Worm (Caenorhabditis elegans) whole organism, L1 larva: ENCODE measurements around the gene nspe-7.
A peak's percentile ranks its signal among the peaks of the same experiment; 100 is the strongest.

Experiments
- C04F5.9 ChIP-seq: sonication (generic microtip); optimal IDR thresholded peaks from 2 replicates; lab custom pipeline; 2016; ENCODE audit warnings: missing genetic modification characterization, missing compliant biosample characterization
- C16A3.4 ChIP-seq: fragments of 150-350 bp; optimal IDR thresholded peaks from 2 replicates; lab custom pipeline; 2014; ENCODE audit warnings: missing biosample characterization, missing genetic modification characterization
- F16B12.6 ChIP-seq: fragments of 150-350 bp; optimal IDR thresholded peaks from 2 replicates; lab custom pipeline; 2014; ENCODE audit warnings: missing biosample characterization, missing genetic modification characterization
- alr-1 ChIP-seq: fragments of 200-800 bp; sonication (Bioruptor generic); optimal IDR thresholded peaks from 2 replicates; lab custom pipeline; 2018; ENCODE audit warnings: borderline replicate concordance, mild to moderate bottlenecking, missing genetic modification characterization, missing compliant biosample characterization
- ama-1 ChIP-seq: fragments of 150-350 bp; optimal IDR thresholded peaks from 2 replicates; lab custom pipeline; 2014
- blmp-1 ChIP-seq: fragments of 150-350 bp; optimal IDR thresholded peaks from 2 replicates; lab custom pipeline; 2014; ENCODE audit warnings: missing biosample characterization, missing genetic modification characterization
- ceh-8 ChIP-seq: fragments of 200-800 bp; sonication (Bioruptor generic); optimal IDR thresholded peaks from 2 replicates; lab custom pipeline; 2018; ENCODE audit warnings: mild to moderate bottlenecking, missing genetic modification characterization, moderate library complexity, missing compliant biosample characterization
- ceh-82 ChIP-seq, 3 experiments: fragments of 150-350 bp in 1 of 3; sonication (generic microtip) in 2 of 3; optimal IDR thresholded peaks; 2 replicates each; lab custom pipeline; 2014 to 2017; ENCODE audit warnings: missing biosample characterization in 3 of 3, missing genetic modification characterization in 3 of 3
- ces-1 ChIP-seq: fragments of 150-350 bp; optimal IDR thresholded peaks from 2 replicates; lab custom pipeline; 2014; ENCODE audit warnings: missing biosample characterization, missing genetic modification reagents, missing genetic modification characterization
- dpl-1 ChIP-seq, 3 experiments: fragments of 150-350 bp in 2 of 3; sonication (generic microtip) in 1 of 3; optimal IDR thresholded peaks; 2 replicates each; lab custom pipeline; 2014 to 2017; ENCODE audit warnings: missing biosample characterization in 3 of 3, missing genetic modification characterization in 3 of 3, missing genetic modification reagents in 3 of 3
- efl-3 ChIP-seq: fragments of 200-800 bp; sonication (Bioruptor generic); optimal IDR thresholded peaks from 2 replicates; lab custom pipeline; 2018; ENCODE audit warnings: mild to moderate bottlenecking, missing genetic modification characterization, missing compliant biosample characterization
- elt-2 ChIP-seq: sonication (generic microtip); optimal IDR thresholded peaks from 2 replicates; lab custom pipeline; 2016; ENCODE audit warnings: missing genetic modification characterization, mild to moderate bottlenecking, inconsistent platforms, missing compliant biosample characterization, missing genetic modification reagents
- elt-3 ChIP-seq, 6 experiments: fragments of 150-350 bp in 1 of 6; sonication (generic microtip); optimal IDR thresholded peaks; 2 replicates each; lab custom pipeline; 2017 to 2018; ENCODE audit warnings: missing biosample characterization in 6 of 6, missing genetic modification characterization in 6 of 6, inconsistent platforms in 1 of 6
- ets-5 ChIP-seq: fragments of 200-800 bp; sonication (Bioruptor generic); IDR thresholded peaks from 2 replicates; pipeline ENCODE4 v1.3.6; 2022; ENCODE audit warnings: missing genetic modification characterization, missing compliant biosample characterization
- fkh-10 ChIP-seq: sonication (generic microtip); optimal IDR thresholded peaks from 2 replicates; lab custom pipeline; 2017; ENCODE audit warnings: missing biosample characterization, missing genetic modification reagents, missing genetic modification characterization
- fkh-8 ChIP-seq: sonication (generic microtip); optimal IDR thresholded peaks from 2 replicates; lab custom pipeline; 2016; ENCODE audit warnings: mild to moderate bottlenecking, missing genetic modification characterization, missing compliant biosample characterization
- fos-1 ChIP-seq: fragments of 150-350 bp; optimal IDR thresholded peaks from 2 replicates; lab custom pipeline; 2014; ENCODE audit warnings: missing biosample characterization, missing genetic modification characterization
- hlh-17 ChIP-seq: fragments of 200-800 bp; sonication (Bioruptor generic); optimal IDR thresholded peaks from 2 replicates; lab custom pipeline; 2018; ENCODE audit warnings: missing genetic modification characterization, mild to moderate bottlenecking, missing compliant biosample characterization, moderate library complexity, borderline replicate concordance
- hpl-2 ChIP-seq: fragments of 150-350 bp; optimal IDR thresholded peaks from 2 replicates; lab custom pipeline; 2014; ENCODE audit warnings: missing biosample characterization, missing genetic modification reagents, missing genetic modification characterization
- irx-1 ChIP-seq: sonication (generic microtip); optimal IDR thresholded peaks from 2 replicates; lab custom pipeline; 2016; ENCODE audit warnings: missing genetic modification characterization, missing compliant biosample characterization
- isw-1 ChIP-seq: fragments of 200-800 bp; sonication (Bioruptor generic); IDR thresholded peaks from 2 replicates; pipeline ENCODE4 v1.3.6; 2022; ENCODE audit warnings: missing genetic modification characterization, missing compliant biosample characterization
- lin-13 ChIP-seq: fragments of 150-350 bp; optimal IDR thresholded peaks from 2 replicates; lab custom pipeline; 2014; ENCODE audit warnings: missing biosample characterization, missing genetic modification reagents, missing genetic modification characterization
- lin-15B ChIP-seq: fragments of 150-350 bp; sonication (generic microtip); optimal IDR thresholded peaks from 3 replicates; lab custom pipeline; 2014; ENCODE audit warnings: missing biosample characterization, missing genetic modification characterization
- lin-35 ChIP-seq, 2 experiments: fragments of 150-350 bp; optimal IDR thresholded peaks; 2 replicates each; lab custom pipeline; 2014; ENCODE audit warnings: missing biosample characterization in 2 of 2, missing genetic modification characterization in 2 of 2, missing genetic modification reagents in 2 of 2
- lin-39 ChIP-seq: fragments of 150-350 bp; optimal IDR thresholded peaks from 2 replicates; lab custom pipeline; 2014; ENCODE audit warnings: missing biosample characterization, missing genetic modification reagents, missing genetic modification characterization
- lsy-2 ChIP-seq, 2 experiments: fragments of 150-350 bp; optimal IDR thresholded peaks; 2 replicates each; lab custom pipeline; 2014; ENCODE audit warnings: missing biosample characterization in 2 of 2, missing genetic modification characterization in 2 of 2
- mdl-1 ChIP-seq, 2 experiments: fragments of 150-350 bp; optimal IDR thresholded peaks; 2 replicates each; lab custom pipeline; 2014 to 2017; ENCODE audit warnings: missing biosample characterization in 2 of 2, missing genetic modification characterization in 2 of 2, inconsistent platforms in 1 of 2
- mef-2 ChIP-seq: fragments of 150-350 bp; optimal IDR thresholded peaks from 2 replicates; lab custom pipeline; 2014; ENCODE audit warnings: missing biosample characterization, missing genetic modification characterization
- mep-1 ChIP-seq: fragments of 150-350 bp; optimal IDR thresholded peaks from 2 replicates; lab custom pipeline; 2014; ENCODE audit warnings: missing biosample characterization, missing genetic modification characterization
- nhr-11 ChIP-seq: fragments of 150-350 bp; optimal IDR thresholded peaks from 2 replicates; lab custom pipeline; 2014; ENCODE audit warnings: missing biosample characterization, missing genetic modification characterization
- nhr-12 ChIP-seq: sonication (generic microtip); optimal IDR thresholded peaks from 2 replicates; lab custom pipeline; 2017; ENCODE audit warnings: missing biosample characterization, missing genetic modification characterization
- nhr-20 ChIP-seq: sonication (generic microtip); optimal IDR thresholded peaks from 2 replicates; lab custom pipeline; 2016; ENCODE audit warnings: mild to moderate bottlenecking, missing genetic modification characterization, missing compliant biosample characterization
- nhr-71 ChIP-seq: sonication (generic microtip); optimal IDR thresholded peaks from 2 replicates; lab custom pipeline; 2016; ENCODE audit warnings: mild to moderate bottlenecking, missing genetic modification characterization, moderate library complexity, missing compliant biosample characterization
- nhr-76 ChIP-seq: sonication (generic microtip); optimal IDR thresholded peaks from 2 replicates; lab custom pipeline; 2017; ENCODE audit warnings: missing biosample characterization, missing genetic modification characterization
- nhr-85 ChIP-seq: sonication (generic microtip); peaks from one replicate; lab custom pipeline; 2016; ENCODE audit warnings: missing genetic modification characterization, inconsistent platforms, missing compliant biosample characterization
- nhr-90 ChIP-seq: sonication (generic microtip); optimal IDR thresholded peaks from 2 replicates; lab custom pipeline; 2016; ENCODE audit warnings: mild to moderate bottlenecking, missing genetic modification characterization, missing compliant biosample characterization; ENCODE audit not compliant: poor library complexity
- pax-3 ChIP-seq: fragments of 200-800 bp; sonication (Bioruptor generic); optimal IDR thresholded peaks from 2 replicates; lab custom pipeline; 2018; ENCODE audit warnings: mild to moderate bottlenecking, missing genetic modification characterization, moderate library complexity, missing compliant biosample characterization
- skn-1 ChIP-seq: fragments of 150-350 bp; optimal IDR thresholded peaks from 2 replicates; lab custom pipeline; 2014; ENCODE audit warnings: missing biosample characterization, missing genetic modification characterization
- snu-23 ChIP-seq: sonication (generic microtip); optimal IDR thresholded peaks from 2 replicates; lab custom pipeline; 2016; ENCODE audit warnings: missing genetic modification characterization, missing compliant biosample characterization
- sox-4 ChIP-seq: sonication (generic microtip); optimal IDR thresholded peaks from 2 replicates; lab custom pipeline; 2016; ENCODE audit warnings: missing genetic modification characterization, missing compliant biosample characterization
- swsn-7 ChIP-seq: sonication (generic microtip); optimal IDR thresholded peaks from 2 replicates; lab custom pipeline; 2016; ENCODE audit warnings: missing genetic modification characterization, missing compliant biosample characterization
- tbx-2 ChIP-seq: sonication (generic microtip); optimal IDR thresholded peaks from 2 replicates; lab custom pipeline; 2016; ENCODE audit warnings: missing genetic modification characterization, missing compliant biosample characterization
- unc-130 ChIP-seq: fragments of 150-350 bp; optimal IDR thresholded peaks from 2 replicates; lab custom pipeline; 2017; ENCODE audit warnings: missing biosample characterization, missing genetic modification characterization, inconsistent platforms
- unc-86 ChIP-seq: sonication (generic microtip); optimal IDR thresholded peaks from 2 replicates; lab custom pipeline; 2016; ENCODE audit warnings: missing genetic modification characterization, missing compliant biosample characterization
- zip-4 ChIP-seq: fragments of 200-800 bp; sonication (Bioruptor generic); optimal IDR thresholded peaks from 2 replicates; lab custom pipeline; 2018; ENCODE audit warnings: mild to moderate bottlenecking, missing genetic modification characterization, moderate library complexity, missing compliant biosample characterization
- ztf-4 ChIP-seq: fragments of 150-350 bp; optimal IDR thresholded peaks from 2 replicates; lab custom pipeline; 2014; ENCODE audit warnings: missing biosample characterization, missing genetic modification characterization

Gene nspe-7

ce11 chrII:12625673-12626072 is 1.3 kb upstream of the nspe-7 start (continued):
- TF ChIP-seq isw-1 (GFP tag; lab: Robert Waterston, UW) (no peak), mdl-1 (tag; optimal IDR thresholded peaks at IDR 0.05; lab: Kevin White, UChicago) (peak in 1 of 2 experiments; percentile 75), unc-86 (tag; lab: Kevin White, UChicago) (no peak), swsn-7 (tag; lab: Kevin White, UChicago) (no peak), lin-15B (tag; lab: Kevin White, UChicago) (no peak), lsy-2 (tag; optimal IDR thresholded peaks at IDR 0.05; lab: Kevin White, UChicago) (peak in 1 of 2 experiments; percentile 28), zip-4 (GFP tag; lab: Kevin White, UChicago) (no peak), efl-3 (GFP tag; lab: Kevin White, UChicago) (no peak), elt-2 (tag; lab: Kevin White, UChicago) (no peak), nhr-71 (tag; lab: Kevin White, UChicago) (peak; percentile 84), snu-23 (GFP tag; lab: Kevin White, UChicago) (peak; percentile 62), nhr-76 (no peak), ama-1 (lab: Kevin White, UChicago) (no peak), C04F5.9 (tag; lab: Kevin White, UChicago) (no peak), dpl-1 (GFP tag; optimal IDR thresholded peaks at IDR 0.05; lab: Kevin White, UChicago) (peak in 1 of 3 experiments; percentile 33), unc-130 (tag; lab: Kevin White, UChicago) (no peak), alr-1 (tag; lab: Kevin White, UChicago) (no peak), sox-4 (tag; lab: Kevin White, UChicago) (no peak), hpl-2 (no peak), C16A3.4 (no peak), mep-1 (tag; lab: Kevin White, UChicago) (no peak), ceh-8 (GFP tag; lab: Kevin White, UChicago) (no peak), lin-35 (GFP tag; optimal IDR thresholded peaks at IDR 0.05; lab: Kevin White, UChicago) (peak in 1 of 2 experiments; percentile 74), tbx-2 (tag; lab: Kevin White, UChicago) (peak; percentile 83), nhr-90 (peak; percentile 74), nhr-85 (peak; percentile 98), ets-5 (no peak), lin-13 (no peak), nhr-11 (tag; lab: Kevin White, UChicago) (no peak), F16B12.6 (tag; lab: Kevin White, UChicago) (no peak), ztf-4 (tag; lab: Kevin White, UChicago) (no peak), mef-2 (tag; lab: Kevin White, UChicago) (no peak), nhr-20 (tag; lab: Kevin White, UChicago) (peak; percentile 96), elt-3 (tag; optimal IDR thresholded peaks at IDR 0.05; lab: Kevin White, UChicago) (peak; percentile 68 to 97 (median 94)), blmp-1 (peak; percentile 79), fkh-10 (no peak), irx-1 (no peak), lin-39 (tag; lab: Kevin White, UChicago) (no peak), skn-1 (no peak), fkh-8 (tag; lab: Kevin White, UChicago) (no peak), fos-1 (tag; lab: Kevin White, UChicago) (no peak), nhr-12 (tag; lab: Kevin White, UChicago) (no peak), hlh-17 (GFP tag; lab: Kevin White, UChicago) (no peak)

ce11 chrII:12626120-12626624 is 815 bp upstream of the nspe-7 start:
- TF ChIP-seq nhr-90 (no peak), blmp-1 (no peak), ztf-4 (tag; lab: Kevin White, UChicago) (no peak), dpl-1 (GFP tag; optimal IDR thresholded peaks at IDR 0.05; lab: Kevin White, UChicago) (no peak), unc-86 (tag; lab: Kevin White, UChicago) (no peak), C16A3.4 (no peak), ces-1 (GFP tag; lab: Kevin White, UChicago) (no peak), ceh-82 (tag; optimal IDR thresholded peaks at IDR 0.05; lab: Kevin White, UChicago) (no peak), pax-3 (tag; lab: Kevin White, UChicago) (no peak), elt-3 (tag; optimal IDR thresholded peaks at IDR 0.05; lab: Kevin White, UChicago) (no peak)
